Worm (Caenorhabditis elegans) whole organism, L4 larva: ENCODE data around the gene gcy-20.
A peak's percentile ranks its signal among the peaks of the same experiment; 100 is the strongest.

Experiments
- F10B5.3 ChIP-seq: sonication (generic microtip); optimal IDR thresholded peaks from 2 replicates; lab custom pipeline; 2016; ENCODE audit warnings: mild to moderate bottlenecking, missing genetic modification characterization, missing compliant biosample characterization
- Y105C5A.15 ChIP-seq: fragments of 200-800 bp; sonication (Bioruptor generic); IDR thresholded peaks from 2 replicates; pipeline ENCODE4 v1.3.6; 2022; ENCODE audit warnings: missing genetic modification characterization, missing compliant biosample characterization
- aly-2 ChIP-seq: sonication (generic microtip); optimal IDR thresholded peaks from 2 replicates; lab custom pipeline; 2018; ENCODE audit warnings: missing biosample characterization, missing genetic modification characterization
- cey-2 ChIP-seq: sonication (generic microtip); optimal IDR thresholded peaks from 3 replicates; lab custom pipeline; 2017; ENCODE audit warnings: missing genetic modification characterization, mild to moderate bottlenecking, missing compliant biosample characterization, antibody characterized with exemption, borderline replicate concordance; ENCODE audit not compliant: insufficient read depth
- dmd-8 ChIP-seq: fragments of 200-800 bp; sonication (Bioruptor generic); IDR thresholded peaks from 2 replicates; pipeline ENCODE4 v1.3.6; 2022; ENCODE audit warnings: missing genetic modification characterization, missing compliant biosample characterization
- hlh-30 ChIP-seq: sonication (generic microtip); optimal IDR thresholded peaks from 2 replicates; lab custom pipeline; 2017; ENCODE audit warnings: antibody characterized with exemption, mild to moderate bottlenecking, missing genetic modification characterization, missing compliant biosample characterization; ENCODE audit not compliant: insufficient read depth
- lsy-2 ChIP-seq, 2 experiments: fragments of 150-350 bp in 1 of 2; sonication (generic microtip) in 1 of 2; optimal IDR thresholded peaks; 2 replicates each; lab custom pipeline; 2014 to 2017; ENCODE audit warnings: missing biosample characterization in 2 of 2, missing genetic modification characterization in 2 of 2
- mes-2 ChIP-seq: sonication (generic microtip); optimal IDR thresholded peaks from 2 replicates; lab custom pipeline; 2016; ENCODE audit warnings: missing genotype, mild to moderate bottlenecking, missing genetic modification characterization, missing compliant biosample characterization; ENCODE audit not compliant: poor library complexity, severe bottlenecking
- nhr-11 ChIP-seq: fragments of 150-350 bp; optimal IDR thresholded peaks from 2 replicates; lab custom pipeline; 2014; ENCODE audit warnings: missing biosample characterization, missing genetic modification characterization
- pha-4 ChIP-seq, 2 experiments: fragments of 150-350 bp in 1 of 2; fragments of 200-800 bp in 1 of 2; sonication (Bioruptor generic) in 1 of 2; IDR thresholded peaks in 1 of 2; optimal IDR thresholded peaks in 1 of 2; 2 replicates each; pipeline versions ENCODE4 v1.3.6 to Lab custom; 2014 to 2022; ENCODE audit warnings: missing genetic modification characterization in 2 of 2, missing genetic modification reagents in 2 of 2, missing biosample characterization in 1 of 2, missing compliant biosample characterization in 1 of 2
- snpc-4 ChIP-seq: fragments of 150-350 bp; optimal IDR thresholded peaks from 2 replicates; lab custom pipeline; 2014; ENCODE audit warnings: missing biosample characterization, missing genetic modification characterization
- unc-39 ChIP-seq: sonication (generic microtip); optimal IDR thresholded peaks from 2 replicates; lab custom pipeline; 2017; ENCODE audit warnings: missing biosample characterization, missing genetic modification characterization
- zag-1 ChIP-seq: fragments of 150-350 bp; optimal IDR thresholded peaks from 2 replicates; lab custom pipeline; 2014; ENCODE audit warnings: missing biosample characterization, missing genetic modification characterization

ce11 chrV:16225524-16226116, 28.0 kb downstream of the gcy-20 start:
- 0 out of 2 replicates have a peak, but pooled peaks have one; percentile 10 for TF ChIP-seq pha-4 (GFP tag; IDR thresholded peaks at IDR 0.05; lab: Robert Waterston, UW)
- TF ChIP-seq pha-4 (tag; optimal IDR thresholded peaks at IDR 0.05; lab: Kevin White, UChicago) = no peak
- TF ChIP-seq hlh-30 (tag; lab: Kevin White, UChicago) = no peak
- TF ChIP-seq nhr-11 (tag; lab: Kevin White, UChicago) = no peak
- no peak for TF ChIP-seq snpc-4
- TF ChIP-seq lsy-2 (tag; optimal IDR thresholded peaks at IDR 0.05; lab: Kevin White, UChicago) = no peak
- TF ChIP-seq cey-2 (tag; lab: Kevin White, UChicago) = no peak
- TF ChIP-seq Y105C5A.15 (GFP tag; lab: Robert Waterston, UW) = no peak
- no peak for TF ChIP-seq F10B5.3 (tag; lab: Kevin White, UChicago)
- TF ChIP-seq dmd-8 (GFP tag; lab: Robert Waterston, UW) = no peak
- TF ChIP-seq aly-2 = no peak
- no peak for TF ChIP-seq unc-39 (tag; lab: Kevin White, UChicago)
- no peak for TF ChIP-seq zag-1 (tag; lab: Kevin White, UChicago)
- TF ChIP-seq mes-2 (tag; lab: Kevin White, UChicago) = no peak
